Worm (Caenorhabditis elegans): ENCODE measurements around the gene F43C11.6.

Gene F43C11.6

DNA sequence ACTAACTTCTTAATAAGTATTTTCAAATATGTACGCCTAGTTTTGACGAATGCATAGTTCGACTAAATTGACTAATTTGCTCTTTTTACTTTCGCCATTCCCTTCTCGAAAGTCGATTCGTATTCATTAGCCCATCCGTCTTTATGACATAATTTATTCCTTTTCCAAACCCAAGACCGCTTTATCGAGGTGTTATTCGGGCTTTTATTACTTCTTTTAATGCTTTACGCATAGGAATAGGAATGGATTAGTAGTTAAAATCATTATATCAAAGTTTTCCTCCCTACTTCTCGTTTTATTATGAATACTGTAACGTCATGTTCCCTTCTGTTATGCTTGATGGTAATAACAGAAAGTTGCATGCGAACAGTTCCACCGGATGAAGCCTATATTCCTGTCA lies 32.7 kb downstream of the F43C11.6 start, which contains the start of gene F16G10.2:
TSS of gene F16G10.2 (plus strand) at position 301 of the 400 bp plus-strand sequence.
- TF ChIP-seq fkh-3 (tag; optimal IDR thresholded peaks at IDR 0.05) = no peak
- no peak for TF ChIP-seq B0336.3 (GFP tag; IDR thresholded peaks at IDR 0.05)
- no peak for TF ChIP-seq repo-1 (tag; optimal IDR thresholded peaks at IDR 0.05)
- TF ChIP-seq ztf-25 (GFP tag; IDR thresholded peaks at IDR 0.05) = no peak
- no peak for TF ChIP-seq egrh-3 (GFP tag; IDR thresholded peaks at IDR 0.05)
- no peak for TF ChIP-seq K11D2.4 (GFP tag; IDR thresholded peaks at IDR 0.05)
- no peak for TF ChIP-seq hlh-26 (GFP tag; conservative IDR thresholded peaks at IDR 0.05)
- TF ChIP-seq madf-10 (tag; optimal IDR thresholded peaks at IDR 0.05) = no peak
- TF ChIP-seq athp-1 (tag; optimal IDR thresholded peaks at IDR 0.05) = no peak
- no peak for TF ChIP-seq attf-3 (GFP tag; conservative IDR thresholded peaks at IDR 0.05)
- TF ChIP-seq ccch-3 (GFP tag; optimal IDR thresholded peaks at IDR 0.05) = no peak
- no peak for TF ChIP-seq rcor-1 (GFP tag; IDR thresholded peaks at IDR 0.05)
- no peak for TF ChIP-seq akir-1 (GFP tag; optimal IDR thresholded peaks at IDR 0.05)
- TF ChIP-seq sdz-38 (tag; optimal IDR thresholded peaks at IDR 0.05) = no peak
- no peak for TF ChIP-seq die-1 (tag; optimal IDR thresholded peaks at IDR 0.05)
- TF ChIP-seq sea-2 (GFP tag; IDR thresholded peaks at IDR 0.05) = no peak
- no peak for TF ChIP-seq efl-1 (GFP tag; optimal IDR thresholded peaks at IDR 0.05)
- TF ChIP-seq lin-26 (GFP tag; IDR thresholded peaks at IDR 0.05) = no peak
- no peak for TF ChIP-seq ztf-22 (GFP tag; optimal IDR thresholded peaks at IDR 0.05)

DNA sequence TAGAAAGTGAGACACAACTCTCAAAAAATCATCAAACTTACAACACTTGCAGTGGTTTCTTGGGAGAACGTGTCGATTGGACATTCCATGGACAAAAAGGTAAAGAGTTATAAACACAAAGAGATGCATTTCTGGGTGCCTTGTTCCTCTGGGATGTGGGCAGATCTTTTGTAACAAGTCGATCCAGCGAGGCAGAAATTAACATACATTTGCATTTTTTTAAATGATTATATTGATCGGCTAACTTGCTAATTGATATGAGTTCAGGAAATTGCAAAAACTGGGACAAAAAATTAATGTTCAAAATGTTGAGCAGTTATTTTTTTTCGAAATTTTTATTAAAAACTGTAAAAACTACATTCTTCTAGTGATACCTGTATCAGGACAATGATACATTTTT lies 35.5 kb downstream of the F43C11.6 start, which contains the start of gene F16G10.6:
TSS of gene F16G10.6 (minus strand) at position 101 of the 400 bp plus-strand sequence.
- no peak for TF ChIP-seq snpc-4 (GFP tag; optimal IDR thresholded peaks at IDR 0.05)
- no peak for TF ChIP-seq snpc-4 (tag; optimal IDR thresholded peaks at IDR 0.05)
- TF ChIP-seq snpc-1.3 (tag; optimal IDR thresholded peaks at IDR 0.05; ENCODE audit: insufficient read depth) = no peak
- TF ChIP-seq Y56A3A.18 (GFP tag; IDR thresholded peaks at IDR 0.05) = no peak
- no peak for TF ChIP-seq madf-3 (GFP tag; IDR thresholded peaks at IDR 0.05)
- TF ChIP-seq sea-2 (GFP tag; IDR thresholded peaks at IDR 0.05) = no peak
- TF ChIP-seq ceh-100 (GFP tag; IDR thresholded peaks at IDR 0.05) = no peak
- TF ChIP-seq ekl-4 (GFP tag; IDR thresholded peaks at IDR 0.05) = no peak
- no peak for TF ChIP-seq mxl-1 (tag; optimal IDR thresholded peaks at IDR 0.05)
- TF ChIP-seq lir-1 (GFP tag; conservative IDR thresholded peaks at IDR 0.05) = no peak
- TF ChIP-seq ccch-3 (GFP tag; optimal IDR thresholded peaks at IDR 0.05) = no peak
- TF ChIP-seq D2030.7 (GFP tag; IDR thresholded peaks at IDR 0.05) = no peak
- no peak for TF ChIP-seq K12H6.12 (tag; optimal IDR thresholded peaks at IDR 0.05)
- TF ChIP-seq K11D2.4 (GFP tag; IDR thresholded peaks at IDR 0.05) = no peak
- no peak for TF ChIP-seq nhr-80 (tag; optimal IDR thresholded peaks at IDR 0.05)
- TF ChIP-seq ztf-3 (GFP tag; optimal IDR thresholded peaks at IDR 0.05) = no peak

- TF ChIP-seq nhr-90 (tag; optimal IDR thresholded peaks at IDR 0.05) (peak; percentile 97), ceh-40 (GFP tag; IDR thresholded peaks at IDR 0.05) (0 out of 2 replicates have a peak, but pooled peaks have one; percentile 2), ekl-4 (GFP tag; IDR thresholded peaks at IDR 0.05) (no peak), tlf-1 (GFP tag; optimal IDR thresholded peaks at IDR 0.05) (peak; percentile 84), pbrm-1 (GFP tag; IDR thresholded peaks at IDR 0.05) (peak; percentile 28; the same call in 1 of the 2 replicates), C06A6.2 (GFP tag; conservative IDR thresholded peaks at IDR 0.05) (peak; percentile 61), let-607 (tag; optimal IDR thresholded peaks at IDR 0.05) (peak; percentile 79 to 88), dox-1 (GFP tag; IDR thresholded peaks at IDR 0.05) (peak; percentile 90; the same call in 1 of the 2 replicates), ceh-100 (GFP tag; IDR thresholded peaks at IDR 0.05) (no peak), F55B11.4 (tag; optimal IDR thresholded peaks at IDR 0.05; ENCODE audit: borderline replicate concordance, insufficient read depth) (no peak), bed-1 (GFP tag; IDR thresholded peaks at IDR 0.05) (no peak), Y53G8AR.9 (GFP tag; conservative IDR thresholded peaks at IDR 0.05) (0 out of 2 replicates have a peak, but pooled peaks have one; percentile 55), egl-44 (GFP tag; IDR thresholded peaks at IDR 0.05) (peak; percentile 97), hlh-12 (tag; optimal IDR thresholded peaks at IDR 0.05) (no peak), madf-10 (tag; optimal IDR thresholded peaks at IDR 0.05) (peak; percentile 41), tbp1 (GFP tag; optimal IDR thresholded peaks at IDR 0.05) (peak; percentile 65), ZK185.1 (tag; optimal IDR thresholded peaks at IDR 0.05; ENCODE audit: poor library complexity, severe bottlenecking) (no peak), ztf-22 (GFP tag; optimal IDR thresholded peaks at IDR 0.05) (peak; percentile 100), egl-18 (GFP tag; IDR thresholded peaks at IDR 0.05) (no peak)
Observed at ce11 chrII:2378465-2379009, 36.3 kb downstream of the F43C11.6 start.
